Fruit fly (Drosophila melanogaster) whole organism, embryonic: ENCODE results near the gene CG6937.

Experiments used
- ATbp ChIP-seq: fragments of 200-800 bp; sonication (Bioruptor generic); optimal IDR thresholded peaks from 2 replicates; lab custom pipeline; 2017; ENCODE audit warnings: missing biosample characterization, mild to moderate bottlenecking, missing genetic modification characterization, missing genetic modification reagents
- Asciz ChIP-seq: fragments of 200-800 bp; sonication (Bioruptor generic); optimal IDR thresholded peaks from 2 replicates; lab custom pipeline; 2017; ENCODE audit warnings: missing biosample characterization, mild to moderate bottlenecking, missing genetic modification characterization, missing genetic modification reagents
- Bgb ChIP-seq: fragments of 200-800 bp; sonication (Bioruptor generic); IDR thresholded peaks from 2 replicates; pipeline ENCODE4 v1.3.6; 2022; ENCODE audit warnings: missing biosample characterization, missing genetic modification characterization; ENCODE audit not compliant: partially characterized antibody
- CG10366 ChIP-seq: fragments of 200-800 bp; sonication (Bioruptor generic); IDR thresholded peaks from 2 replicates; pipeline ENCODE4 v1.3.6; 2022; ENCODE audit warnings: missing biosample characterization, missing genetic modification characterization
- CG12391 ChIP-seq: fragments of 200-800 bp; sonication (Bioruptor generic); optimal IDR thresholded peaks from 3 replicates; lab custom pipeline; 2018; ENCODE audit warnings: missing biosample characterization, mild to moderate bottlenecking, missing genetic modification characterization, moderate library complexity
- CG12659 ChIP-seq: fragments of 200-800 bp; sonication (Bioruptor generic); optimal IDR thresholded peaks from 3 replicates; lab custom pipeline; 2017; ENCODE audit warnings: mild to moderate bottlenecking, missing biosample characterization, missing genetic modification reagents, missing genetic modification characterization
- CG13424 ChIP-seq: fragments of 200-800 bp; sonication (Bioruptor generic); optimal IDR thresholded peaks from 2 replicates; lab custom pipeline; 2019; ENCODE audit warnings: missing biosample characterization, mild to moderate bottlenecking, missing genetic modification characterization, moderate library complexity
- CG13894 ChIP-seq: fragments of 200-800 bp; sonication (Bioruptor generic); optimal IDR thresholded peaks from 3 replicates; lab custom pipeline; 2018; ENCODE audit warnings: missing biosample characterization, mild to moderate bottlenecking, missing genetic modification characterization, moderate library complexity
- CG14860 ChIP-seq: fragments of 200-800 bp; sonication (Bioruptor generic); IDR thresholded peaks from 3 replicates; pipeline ENCODE4 v1.3.6; 2022; ENCODE audit warnings: missing biosample characterization, missing genetic modification characterization; ENCODE audit not compliant: partially characterized antibody
- CG15696 ChIP-seq: fragments of 200-800 bp; sonication (Bioruptor generic); optimal IDR thresholded peaks from 2 replicates; lab custom pipeline; 2019; ENCODE audit warnings: missing biosample characterization, mild to moderate bottlenecking, missing genetic modification characterization, moderate library complexity
- CG18011 ChIP-seq: fragments of 200-800 bp; sonication (Bioruptor generic); optimal IDR thresholded peaks from 2 replicates; lab custom pipeline; 2017; ENCODE audit warnings: missing biosample characterization, missing genetic modification characterization, mild to moderate bottlenecking, moderate library complexity, missing genotype
- CG18262 ChIP-seq: fragments of 200-800 bp; optimal IDR thresholded peaks from 3 replicates; lab custom pipeline; 2019; ENCODE audit warnings: missing biosample characterization, mild to moderate bottlenecking, missing genetic modification characterization, moderate library complexity
- CG2678 ChIP-seq: fragments of 200-800 bp; sonication (Bioruptor generic); optimal IDR thresholded peaks from 3 replicates; lab custom pipeline; 2019; ENCODE audit warnings: missing biosample characterization, mild to moderate bottlenecking, missing genetic modification characterization, moderate library complexity
- CG2712 ChIP-seq: fragments of 200-800 bp; optimal IDR thresholded peaks from 3 replicates; lab custom pipeline; 2019; ENCODE audit warnings: missing biosample characterization, mild to moderate bottlenecking, missing genetic modification characterization, moderate library complexity
- CG31224 ChIP-seq: fragments of 200-800 bp; sonication (Bioruptor generic); IDR thresholded peaks from 2 replicates; pipeline ENCODE4 v1.3.6; 2022; ENCODE audit warnings: missing biosample characterization, missing genetic modification characterization
- CG31441 ChIP-seq: fragments of 200-800 bp; sonication (Bioruptor generic); IDR thresholded peaks from 2 replicates; pipeline ENCODE4 v1.3.6; 2022; ENCODE audit warnings: missing biosample characterization, missing genetic modification characterization
- CG32767 ChIP-seq: fragments of 200-800 bp; sonication (Bioruptor generic); IDR thresholded peaks from 2 replicates; pipeline ENCODE4 v1.3.6; 2022; ENCODE audit warnings: missing biosample characterization, missing genetic modification characterization
- CG34224 ChIP-seq: fragments of 200-800 bp; sonication (Bioruptor generic); IDR thresholded peaks from 3 replicates; pipeline ENCODE4 v1.3.6; 2022; ENCODE audit warnings: missing biosample characterization, missing genetic modification characterization; ENCODE audit not compliant: partially characterized antibody
- CG4820 ChIP-seq: fragments of 200-800 bp; sonication (Bioruptor generic); optimal IDR thresholded peaks from 3 replicates; lab custom pipeline; 2016; ENCODE audit warnings: missing biosample characterization, missing genetic modification characterization
- CG8359 ChIP-seq: fragments of 200-800 bp; sonication (Bioruptor generic); optimal IDR thresholded peaks from 2 replicates; lab custom pipeline; 2017; ENCODE audit warnings: missing biosample characterization, mild to moderate bottlenecking, missing genetic modification characterization, borderline replicate concordance
- E2f1 ChIP-seq: fragments of 200-800 bp; sonication (Bioruptor generic); IDR thresholded peaks from 2 replicates; pipeline ENCODE4 v1.3.6; 2022; ENCODE audit warnings: missing biosample characterization, missing genetic modification characterization
- GATAe ChIP-seq: fragments of 200-800 bp; sonication (Bioruptor generic); conservative IDR thresholded peaks from 2 replicates; pipeline ENCODE4 v1.3.6; 2022; ENCODE audit warnings: missing biosample characterization, missing genetic modification characterization
- Gsc ChIP-seq: fragments of 200-800 bp; sonication (Bioruptor generic); IDR thresholded peaks from 2 replicates; pipeline ENCODE4 v1.3.6; 2022; ENCODE audit warnings: missing biosample characterization, missing genetic modification characterization
- Hr39 ChIP-seq: fragments of >200 bp; optimal IDR thresholded peaks from 2 replicates; lab custom pipeline; 2017
- Lpt ChIP-seq: fragments of >200 bp; optimal IDR thresholded peaks from 2 replicates; lab custom pipeline; 2018; ENCODE audit warnings: missing biosample characterization, missing genetic modification characterization
- MBD-R2 ChIP-seq: fragments of 200-800 bp; sonication (Bioruptor generic); IDR thresholded peaks from 2 replicates; pipeline ENCODE4 v1.3.6; 2022; ENCODE audit warnings: missing biosample characterization, missing genetic modification characterization
- Med ChIP-seq: fragments of 200-800 bp; sonication (Bioruptor generic); peaks from one replicate; lab custom pipeline; 2016; ENCODE audit warnings: missing biosample characterization, missing genetic modification characterization, mild to moderate bottlenecking, inconsistent platforms, moderate library complexity
- Nf-YA ChIP-seq: fragments of 200-800 bp; sonication (Bioruptor generic); IDR thresholded peaks from 2 replicates; pipeline ENCODE4 v1.3.6; 2022; ENCODE audit warnings: missing biosample characterization, missing genetic modification characterization
- Side ChIP-seq: fragments of 200-800 bp; sonication (Bioruptor generic); optimal IDR thresholded peaks from 2 replicates; lab custom pipeline; 2016; ENCODE audit warnings: missing biosample characterization, missing genetic modification characterization
- Sox100B ChIP-seq: fragments of 200-800 bp; sonication (Bioruptor generic); optimal IDR thresholded peaks from 3 replicates; lab custom pipeline; 2018; ENCODE audit warnings: missing biosample characterization, mild to moderate bottlenecking, missing genetic modification characterization
- ash1 ChIP-seq: fragments of 200-800 bp; sonication (Bioruptor generic); optimal IDR thresholded peaks from 2 replicates; lab custom pipeline; 2018; ENCODE audit warnings: missing biosample characterization, mild to moderate bottlenecking, missing genetic modification characterization
- bcd ChIP-seq: fragments of 200-800 bp; sonication (Bioruptor generic); optimal IDR thresholded peaks from 2 replicates; lab custom pipeline; 2017; ENCODE audit warnings: missing biosample characterization, mild to moderate bottlenecking, missing genetic modification characterization
- bigmax ChIP-seq: fragments of 200-800 bp; sonication (Bioruptor generic); optimal IDR thresholded peaks from 2 replicates; lab custom pipeline; 2018; ENCODE audit warnings: missing biosample characterization, mild to moderate bottlenecking, missing genetic modification characterization
- chn ChIP-seq: fragments of 200-800 bp; sonication (Bioruptor generic); optimal IDR thresholded peaks from 2 replicates; lab custom pipeline; 2016; ENCODE audit warnings: missing biosample characterization, missing genetic modification characterization
- ci ChIP-seq: fragments of 200-800 bp; sonication (Bioruptor generic); IDR thresholded peaks from 3 replicates; pipeline ENCODE4 v1.3.6; 2022; ENCODE audit warnings: missing biosample characterization, missing genetic modification characterization
- danr ChIP-seq: fragments of 200-800 bp; sonication (Bioruptor generic); IDR thresholded peaks from 2 replicates; pipeline ENCODE4 v1.3.6; 2022; ENCODE audit warnings: missing biosample characterization, missing genetic modification characterization
- dmrt99B ChIP-seq: fragments of 200-800 bp; sonication (Bioruptor generic); optimal IDR thresholded peaks from 2 replicates; lab custom pipeline; 2018; ENCODE audit warnings: missing biosample characterization, mild to moderate bottlenecking, missing genetic modification characterization, moderate library complexity
- ftz-f1 ChIP-seq: fragments of 200-800 bp; sonication (Bioruptor generic); optimal IDR thresholded peaks from 2 replicates; lab custom pipeline; 2016; ENCODE audit warnings: missing biosample characterization, missing genetic modification characterization
- gcm ChIP-seq: fragments of 200-800 bp; sonication (Bioruptor generic); optimal IDR thresholded peaks from 2 replicates; lab custom pipeline; 2019; ENCODE audit warnings: missing biosample characterization, mild to moderate bottlenecking, missing genetic modification characterization, moderate library complexity
- gem ChIP-seq: fragments of 200-800 bp; sonication (Bioruptor generic); optimal IDR thresholded peaks from 2 replicates; lab custom pipeline; 2019; ENCODE audit warnings: missing biosample characterization, mild to moderate bottlenecking, missing genetic modification characterization, moderate library complexity
- gfzf ChIP-seq: fragments of 200-800 bp; sonication (Bioruptor generic); optimal IDR thresholded peaks from 2 replicates; lab custom pipeline; 2016; ENCODE audit warnings: missing biosample characterization, mild to moderate bottlenecking, missing genetic modification characterization, moderate library complexity
- gsb-n ChIP-seq: fragments of 200-800 bp; sonication (Bioruptor generic); optimal IDR thresholded peaks from 3 replicates; lab custom pipeline; 2018; ENCODE audit warnings: missing biosample characterization, mild to moderate bottlenecking, missing genetic modification characterization
- ham ChIP-seq: fragments of 200-800 bp; sonication (Bioruptor generic); IDR thresholded peaks from 2 replicates; pipeline ENCODE4 v1.3.6; 2022; ENCODE audit warnings: missing biosample characterization, missing genetic modification characterization
- jigr1 ChIP-seq: fragments of 200-800 bp; sonication (Bioruptor generic); IDR thresholded peaks from 3 replicates; pipeline ENCODE4 v1.3.6; 2022; ENCODE audit warnings: missing biosample characterization, missing genetic modification characterization
- kay ChIP-seq: fragments of 200-800 bp; sonication (Bioruptor generic); optimal IDR thresholded peaks from 2 replicates; lab custom pipeline; 2016; ENCODE audit warnings: missing biosample characterization, missing genetic modification characterization
- luna ChIP-seq: fragments of 200-800 bp; sonication (Bioruptor generic); optimal IDR thresholded peaks from 2 replicates; lab custom pipeline; 2016; ENCODE audit warnings: missing biosample characterization, missing genetic modification characterization
- row ChIP-seq: fragments of 200-800 bp; sonication (Bioruptor generic); IDR thresholded peaks from 3 replicates; pipeline ENCODE4 v1.3.6; 2022; ENCODE audit warnings: missing biosample characterization, missing genetic modification characterization
- salm ChIP-seq: fragments of 200-800 bp; sonication (Bioruptor generic); optimal IDR thresholded peaks from 2 replicates; lab custom pipeline; 2018; ENCODE audit warnings: missing biosample characterization, mild to moderate bottlenecking, missing genetic modification characterization
- sens ChIP-seq: fragments of 200-800 bp; sonication (Bioruptor generic); peaks from one replicate; lab custom pipeline; 2016; ENCODE audit warnings: missing biosample characterization, missing genetic modification characterization
- seq ChIP-seq: fragments of 200-800 bp; sonication (Bioruptor generic); IDR thresholded peaks from 2 replicates; pipeline ENCODE4 v1.3.6; 2022; ENCODE audit warnings: missing biosample characterization, missing genetic modification characterization
- slou ChIP-seq: fragments of 200-800 bp; sonication (Bioruptor generic); optimal IDR thresholded peaks from 3 replicates; lab custom pipeline; 2016; ENCODE audit warnings: missing biosample characterization, missing genetic modification characterization
- tgo ChIP-seq: fragments of 200-800 bp; sonication (Bioruptor generic); IDR thresholded peaks from 3 replicates; pipeline ENCODE4 v1.3.6; 2022; ENCODE audit warnings: missing biosample characterization, missing genetic modification characterization

CG6937 gene

dm6 chr3R:22629174-22629573 is 44.6 kb downstream of the CG6937 start (continued):
- TF ChIP-seq kay (GFP tag; lab: Kevin White, UChicago) (no peak), Asciz (GFP tag; lab: Kevin White, UChicago) (no peak), Sox100B (GFP tag; lab: Kevin White, UChicago) (peak; percentile 18), CG14860 (no peak), sens (GFP tag; lab: Kevin White, UChicago) (no peak), CG31441 (0 out of 2 replicates have a peak, but pooled peaks have one; percentile 20), Hr39 (lab: Kevin White, UChicago) (no peak), CG2712 (tag; lab: Kevin White, UChicago) (peak; percentile 24), CG18011 (GFP tag; lab: Kevin White, UChicago) (no peak), Side (GFP tag; lab: Kevin White, UChicago) (no peak), ftz-f1 (GFP tag; lab: Kevin White, UChicago) (no peak), ATbp (GFP tag; lab: Kevin White, UChicago) (no peak), Nf-YA (GFP tag; lab: Robert Waterston, UW) (no peak), ash1 (GFP tag; lab: Kevin White, UChicago) (no peak), jigr1 (no peak), bigmax (GFP tag; lab: Kevin White, UChicago) (no peak), CG31224 (GFP tag; lab: Robert Waterston, UW) (no peak), CG32767 (no peak), dmrt99B (peak; percentile 33), ci (no peak), Bgb (GFP tag; lab: Robert Waterston, UW) (no peak), gfzf (GFP tag; lab: Kevin White, UChicago) (no peak), CG15696 (tag; lab: Kevin White, UChicago) (no peak), bcd (GFP tag; lab: Kevin White, UChicago) (no peak), CG8359 (GFP tag; lab: Kevin White, UChicago) (no peak), salm (tag; lab: Kevin White, UChicago) (no peak), CG2678 (tag; lab: Kevin White, UChicago) (peak; percentile 31), CG13424 (tag; lab: Kevin White, UChicago) (peak; percentile 13), chn (no peak), gem (tag; lab: Kevin White, UChicago) (peak; percentile 62), CG13894 (tag; lab: Kevin White, UChicago) (no peak), CG12391 (tag; lab: Kevin White, UChicago) (peak; percentile 19), ham (no peak), gcm (GFP tag; lab: Kevin White, UChicago) (no peak), Gsc (GFP tag; lab: Robert Waterston, UW) (no peak), tgo (no peak), Med (GFP tag; lab: Kevin White, UChicago) (peak; percentile 48), gsb-n (tag; lab: Kevin White, UChicago) (peak; percentile 32), MBD-R2 (GFP tag; lab: Robert Waterston, UW) (no peak), row (GFP tag; lab: Robert Waterston, UW) (peak; percentile 35; the same call in 2 of the 3 replicates), GATAe (no peak), E2f1 (GFP tag; lab: Robert Waterston, UW) (no peak), CG12659 (GFP tag; lab: Kevin White, UChicago) (no peak), luna (no peak), Lpt (GFP tag; lab: Kevin White, UChicago) (no peak), CG34224 (GFP tag; lab: Robert Waterston, UW) (no peak), CG18262 (tag; lab: Kevin White, UChicago) (peak; percentile 24), CG4820 (GFP tag; lab: Kevin White, UChicago) (no peak), slou (no peak), seq (no peak), danr (GFP tag; lab: Robert Waterston, UW) (no peak), CG10366 (GFP tag; lab: Robert Waterston, UW) (no peak)
